Worm (Caenorhabditis elegans): ENCODE results near the gene bgal-2.

bgal-2 gene

ce11 chrX:6737329-6738008 lies 46.7 kb upstream of the bgal-2 start (continued):
- TF ChIP-seq skn-1 (tag; optimal IDR thresholded peaks at IDR 0.05): peak; percentile 78
- TF ChIP-seq unc-98 (GFP tag; IDR thresholded peaks at IDR 0.05): 0 out of 2 replicates have a peak, but pooled peaks have one; percentile 45
- no peak for TF ChIP-seq nhr-28 (tag; optimal IDR thresholded peaks at IDR 0.05)
- TF ChIP-seq ztf-4 (tag; optimal IDR thresholded peaks at IDR 0.05): peak; percentile 93
- peak; percentile 25 to 48 (median 42) for TF ChIP-seq dpl-1 (GFP tag; optimal IDR thresholded peaks at IDR 0.05)
- TF ChIP-seq lir-3 (tag; optimal IDR thresholded peaks at IDR 0.05; ENCODE audit: poor library complexity): peak; percentile 80
- peak; percentile 68 for TF ChIP-seq C16A3.4 (tag; optimal IDR thresholded peaks at IDR 0.05)
- TF ChIP-seq efl-1 (optimal IDR thresholded peaks at IDR 0.05): peak; percentile 54 to 59
- TF ChIP-seq efl-1 (GFP tag; optimal IDR thresholded peaks at IDR 0.05 in 1 of 2): peak; percentile 27 to 93
- peak; percentile 23 for TF ChIP-seq C04F5.9 (tag; optimal IDR thresholded peaks at IDR 0.05)
- no peak for TF ChIP-seq nhr-237 (tag; optimal IDR thresholded peaks at IDR 0.05)
- TF ChIP-seq nhr-85 (tag): peak; percentile 100
- no peak for TF ChIP-seq zag-1 (tag; optimal IDR thresholded peaks at IDR 0.05)
- peak; percentile 91 for TF ChIP-seq irx-1 (tag; optimal IDR thresholded peaks at IDR 0.05)
- TF ChIP-seq fkh-8 (tag; optimal IDR thresholded peaks at IDR 0.05): peak; percentile 90
- TF ChIP-seq vab-15 (tag; optimal IDR thresholded peaks at IDR 0.05): peak; percentile 48
- TF ChIP-seq pqm-1 (tag; optimal IDR thresholded peaks at IDR 0.05): no peak
- no peak for TF ChIP-seq alr-1 (tag; optimal IDR thresholded peaks at IDR 0.05; ENCODE audit: borderline replicate concordance)
- TF ChIP-seq lin-35 (GFP tag; optimal IDR thresholded peaks at IDR 0.05): peak; percentile 56 to 75
- peak; percentile 82 for TF ChIP-seq nhr-77 (tag; optimal IDR thresholded peaks at IDR 0.05)
- TF ChIP-seq hlh-17 (GFP tag; optimal IDR thresholded peaks at IDR 0.05; ENCODE audit: borderline replicate concordance): no peak
- TF ChIP-seq rnt-1 (tag; optimal IDR thresholded peaks at IDR 0.05): peak; percentile 90
- TF ChIP-seq nhr-76 (tag; optimal IDR thresholded peaks at IDR 0.05): peak; percentile 11
- peak in 5 of 6 experiments; percentile 16 to 98 (median 63) for TF ChIP-seq elt-3 (tag; optimal IDR thresholded peaks at IDR 0.05)
- no peak for TF ChIP-seq hlh-4 (tag; optimal IDR thresholded peaks at IDR 0.05)
- TF ChIP-seq swsn-7 (tag; optimal IDR thresholded peaks at IDR 0.05): peak; percentile 91
- peak; percentile 94 for TF ChIP-seq nhr-47 (tag; optimal IDR thresholded peaks at IDR 0.05)
- TF ChIP-seq ets-5 (GFP tag; IDR thresholded peaks at IDR 0.05): no peak
- TF ChIP-seq ama-1 (optimal IDR thresholded peaks at IDR 0.05): no peak
- TF ChIP-seq unc-30 (tag; optimal IDR thresholded peaks at IDR 0.05): no peak
- no peak for TF ChIP-seq lin-15B (tag; optimal IDR thresholded peaks at IDR 0.05)
- TF ChIP-seq sup-37 (GFP tag; optimal IDR thresholded peaks at IDR 0.05): peak; percentile 82
- peak; percentile 40 for TF ChIP-seq fkh-4 (tag; optimal IDR thresholded peaks at IDR 0.05; ENCODE audit: borderline replicate concordance)
- peak; percentile 93 to 96 for TF ChIP-seq egl-27 (tag; optimal IDR thresholded peaks at IDR 0.05)
- peak; percentile 83 for TF ChIP-seq ceh-88 (GFP tag; IDR thresholded peaks at IDR 0.05)
- TF ChIP-seq mdl-1 (tag; optimal IDR thresholded peaks at IDR 0.05): peak in 1 of 2 experiments; percentile 98
- peak; percentile 94 for TF ChIP-seq grh-1 (GFP tag; IDR thresholded peaks at IDR 0.05)

- TF ChIP-seq xbp-1 (tag; optimal IDR thresholded peaks at IDR 0.05) (no peak), nhr-77 (tag; optimal IDR thresholded peaks at IDR 0.05) (no peak), vab-15 (tag; optimal IDR thresholded peaks at IDR 0.05) (no peak), elt-2 (tag; optimal IDR thresholded peaks at IDR 0.05) (no peak), unc-30 (tag; optimal IDR thresholded peaks at IDR 0.05) (no peak), ztf-11 (tag; optimal IDR thresholded peaks at IDR 0.05) (no peak), sox-4 (tag; optimal IDR thresholded peaks at IDR 0.05) (no peak), pag-3 (tag; optimal IDR thresholded peaks at IDR 0.05; ENCODE audit: borderline replicate concordance, insufficient read depth) (no peak), blmp-1 (tag; optimal IDR thresholded peaks at IDR 0.05) (peak; percentile 80), zag-1 (tag; optimal IDR thresholded peaks at IDR 0.05) (no peak), lin-14 (GFP tag; optimal IDR thresholded peaks at IDR 0.05) (no peak), mab-9 (GFP tag; IDR thresholded peaks at IDR 0.05) (0 out of 2 replicates have a peak, but pooled peaks have one; percentile 8), unc-86 (tag; optimal IDR thresholded peaks at IDR 0.05) (no peak), swsn-7 (tag; optimal IDR thresholded peaks at IDR 0.05) (no peak)
These were observed 45.7 kb upstream of the bgal-2 start for ce11 chrX:6738535-6738934.

Data from whole organism, L1 larva.